4 fruit fly cellular contexts compared by ENCODE assay signal in genomic region chr3R:22410537-22411360, dm6.
TF ChIP-seq lines count a peak whose summit lies in the region.

Gene CG13850 (minus strand): TSS chr3R:22410915.
Gene lqfR (plus strand): TSS chr3R:22411301.

TF ChIP-seq in whole organism, adult, 20 proteins besides CTCF, POLR2A, EP300 and RAD21 (continued from another document):
- peak; percentile 88 for TF ChIP-seq CG12768 (GFP tag; optimal IDR thresholded peaks at IDR 0.05; lab: Kevin White, UChicago)
- peak; percentile 49 for TF ChIP-seq cic (GFP tag; optimal IDR thresholded peaks at IDR 0.05; lab: Kevin White, UChicago)

TF ChIP-seq in whole organism, embryonic, 481 proteins besides CTCF, POLR2A, EP300 and RAD21 (continued from another document and continues in another):
- TF ChIP-seq CoRest (tag; optimal IDR thresholded peaks at IDR 0.05; lab: Kevin White, UChicago) (peak; percentile 88), CG10565 (GFP tag; optimal IDR thresholded peaks at IDR 0.05; lab: Kevin White, UChicago) (peak; percentile 12), corto (GFP tag; optimal IDR thresholded peaks at IDR 0.05; lab: Kevin White, UChicago) (peak; percentile 17), nom (GFP tag; optimal IDR thresholded peaks at IDR 0.05; lab: Kevin White, UChicago) (no peak), gro (GFP tag; optimal IDR thresholded peaks at IDR 0.05; lab: Kevin White, UChicago) (peak; percentile 48), D19B (GFP tag; optimal IDR thresholded peaks at IDR 0.05; lab: Kevin White, UChicago) (peak; percentile 66), CG1024 (GFP tag; IDR thresholded peaks at IDR 0.05; lab: Robert Waterston, UW) (no peak), tio (GFP tag; optimal IDR thresholded peaks at IDR 0.05; lab: Kevin White, UChicago) (no peak), CG10366 (GFP tag; IDR thresholded peaks at IDR 0.05; lab: Robert Waterston, UW) (peak; percentile 33; the same call in 1 of the 2 replicates), CG2120 (GFP tag; optimal IDR thresholded peaks at IDR 0.05; lab: Kevin White, UChicago) (peak; percentile 92), CG43689 (GFP tag; IDR thresholded peaks at IDR 0.05; lab: Robert Waterston, UW) (no peak; the same call in 1 of the 2 replicates), Nf-YB (GFP tag; optimal IDR thresholded peaks at IDR 0.05; lab: Kevin White, UChicago) (peak; percentile 53), Dll (GFP tag; IDR thresholded peaks at IDR 0.05; lab: Robert Waterston, UW; ENCODE audit: partially characterized antibody) (no peak), CG6654 (GFP tag; optimal IDR thresholded peaks at IDR 0.05; lab: Kevin White, UChicago) (peak; percentile 40), CG14667 (GFP tag; IDR thresholded peaks at IDR 0.05; lab: Robert Waterston, UW) (peak; percentile 25; the same call in 1 of the 2 replicates), prd (optimal IDR thresholded peaks at IDR 0.05; lab: Kevin White, UChicago) (no peak), prd (GFP tag; IDR thresholded peaks at IDR 0.05; lab: Robert Waterston, UW) (peak; percentile 60; the same call in 2 of the 3 replicates), eve (GFP tag; optimal IDR thresholded peaks at IDR 0.05; lab: Kevin White, UChicago) (no peak), NFAT (GFP tag; IDR thresholded peaks at IDR 0.05; lab: Robert Waterston, UW) (peak; percentile 69), E2f1 (GFP tag; IDR thresholded peaks at IDR 0.05; lab: Robert Waterston, UW) (0 out of 2 replicates have a peak, but pooled peaks have one; percentile 17), Dek (tag; optimal IDR thresholded peaks at IDR 0.05; lab: Kevin White, UChicago) (peak; percentile 73), CG4360 (GFP tag; IDR thresholded peaks at IDR 0.05; lab: Robert Waterston, UW) (no peak), nerfin-2 (GFP tag; IDR thresholded peaks at IDR 0.05; lab: Robert Waterston, UW; ENCODE audit: partially characterized antibody) (no peak), CG12391 (tag; optimal IDR thresholded peaks at IDR 0.05; lab: Kevin White, UChicago) (peak; percentile 80), Dip3 (GFP tag; optimal IDR thresholded peaks at IDR 0.05; lab: Kevin White, UChicago) (peak; percentile 80), Vsx1 (GFP tag; optimal IDR thresholded peaks at IDR 0.05; lab: Kevin White, UChicago) (peak; percentile 87), mam (GFP tag; optimal IDR thresholded peaks at IDR 0.05; lab: Kevin White, UChicago) (peak; percentile 85), vvl (GFP tag; IDR thresholded peaks at IDR 0.05; lab: Robert Waterston, UW) (no peak; the same call in 1 of the 2 replicates), CG2199 (GFP tag; IDR thresholded peaks at IDR 0.05; lab: Robert Waterston, UW) (no peak), Camta (GFP tag; optimal IDR thresholded peaks at IDR 0.05; lab: Kevin White, UChicago) (peak; percentile 71), CG31388 (GFP tag; optimal IDR thresholded peaks at IDR 0.05; lab: Kevin White, UChicago) (no peak), shn (GFP tag; optimal IDR thresholded peaks at IDR 0.05; lab: Kevin White, UChicago) (peak; percentile 83), CG12769 (tag; optimal IDR thresholded peaks at IDR 0.05; lab: Kevin White, UChicago) (no peak), CG8388 (GFP tag; optimal IDR thresholded peaks at IDR 0.05; lab: Kevin White, UChicago) (peak; percentile 2), btn (GFP tag; optimal IDR thresholded peaks at IDR 0.05; lab: Kevin White, UChicago) (no peak), onecut (GFP tag; IDR thresholded peaks at IDR 0.05; lab: Robert Waterston, UW) (peak; percentile 41; the same call in 1 of the 2 replicates), row (GFP tag; IDR thresholded peaks at IDR 0.05; lab: Robert Waterston, UW) (peak; percentile 90), sisA (GFP tag; IDR thresholded peaks at IDR 0.05; lab: Robert Waterston, UW) (peak; percentile 58), CG17186 (GFP tag; optimal IDR thresholded peaks at IDR 0.05; lab: Kevin White, UChicago) (peak; percentile 41), CG12659 (GFP tag; optimal IDR thresholded peaks at IDR 0.05; lab: Kevin White, UChicago) (peak; percentile 88), vnd (GFP tag; IDR thresholded peaks at IDR 0.05; lab: Robert Waterston, UW; ENCODE audit: partially characterized antibody) (no peak), Bdp1 (GFP tag; optimal IDR thresholded peaks at IDR 0.05; lab: Kevin White, UChicago) (peak; percentile 60)

TF ChIP-seq in whole organism, prepupa, 60 proteins besides CTCF, POLR2A, EP300 and RAD21 (continued from another document):
- TF ChIP-seq CG3919 (GFP tag; optimal IDR thresholded peaks at IDR 0.05; lab: Kevin White, UChicago) (peak; percentile 74), Sox15 (GFP tag; optimal IDR thresholded peaks at IDR 0.05; lab: Kevin White, UChicago) (peak; percentile 70), Ets21C (GFP tag; optimal IDR thresholded peaks at IDR 0.05; lab: Kevin White, UChicago) (peak; percentile 71), fkh (GFP tag; optimal IDR thresholded peaks at IDR 0.05; lab: Kevin White, UChicago) (peak; percentile 64), Eip78C (GFP tag; lab: Kevin White, UChicago) (peak; percentile 91), Hr4 (GFP tag; optimal IDR thresholded peaks at IDR 0.05; lab: Kevin White, UChicago) (no peak), vri (GFP tag; optimal IDR thresholded peaks at IDR 0.05; lab: Kevin White, UChicago) (peak; percentile 43), CG15336 (GFP tag; IDR thresholded peaks at IDR 0.05; lab: Robert Waterston, UW) (no peak), fd59A (GFP tag; optimal IDR thresholded peaks at IDR 0.05; lab: Kevin White, UChicago) (peak; percentile 62), Eip75B (GFP tag; optimal IDR thresholded peaks at IDR 0.05; lab: Kevin White, UChicago) (peak; percentile 79), fd85E (GFP tag; optimal IDR thresholded peaks at IDR 0.05; lab: Kevin White, UChicago) (peak; percentile 38), CG6792 (GFP tag; optimal IDR thresholded peaks at IDR 0.05; lab: Kevin White, UChicago) (peak; percentile 65), CG11294 (GFP tag; IDR thresholded peaks at IDR 0.05; lab: Robert Waterston, UW) (peak; percentile 18; the same call in 1 of the 2 replicates), pdm3 (GFP tag; optimal IDR thresholded peaks at IDR 0.05; lab: Kevin White, UChicago) (peak; percentile 84), Sox102F (GFP tag; optimal IDR thresholded peaks at IDR 0.05; lab: Kevin White, UChicago) (no peak), Lpt (GFP tag; optimal IDR thresholded peaks at IDR 0.05; lab: Kevin White, UChicago) (peak; percentile 39), CG6163 (GFP tag; IDR thresholded peaks at IDR 0.05; lab: Robert Waterston, UW) (peak; percentile 61; the same call in 1 of the 3 replicates), spab (GFP tag; optimal IDR thresholded peaks at IDR 0.05; lab: Kevin White, UChicago) (no peak), CG4318 (GFP tag; optimal IDR thresholded peaks at IDR 0.05; lab: Kevin White, UChicago) (no peak), CG31627 (GFP tag; optimal IDR thresholded peaks at IDR 0.05; lab: Kevin White, UChicago) (peak; percentile 83), achi (GFP tag; optimal IDR thresholded peaks at IDR 0.05; lab: Kevin White, UChicago) (peak; percentile 79), svp (GFP tag; lab: Kevin White, UChicago) (peak; percentile 88), acj6 (GFP tag; optimal IDR thresholded peaks at IDR 0.05; lab: Kevin White, UChicago) (peak; percentile 71), CG1621 (tag; optimal IDR thresholded peaks at IDR 0.05; lab: Kevin White, UChicago) (no peak), Blimp-1 (GFP tag; optimal IDR thresholded peaks at IDR 0.05; lab: Kevin White, UChicago) (peak; percentile 50), CG10631 (GFP tag; optimal IDR thresholded peaks at IDR 0.05; lab: Kevin White, UChicago) (peak; percentile 80), Smox (GFP tag; optimal IDR thresholded peaks at IDR 0.05; lab: Kevin White, UChicago) (peak; percentile 72), Eip93F (GFP tag; optimal IDR thresholded peaks at IDR 0.05; lab: Kevin White, UChicago) (no peak), salr (GFP tag; optimal IDR thresholded peaks at IDR 0.05; lab: Kevin White, UChicago) (no peak), lz (GFP tag; optimal IDR thresholded peaks at IDR 0.05; lab: Kevin White, UChicago) (peak; percentile 81), CG11902 (GFP tag; optimal IDR thresholded peaks at IDR 0.05; lab: Kevin White, UChicago) (peak; percentile 72), CG8319 (GFP tag; optimal IDR thresholded peaks at IDR 0.05; lab: Kevin White, UChicago) (peak; percentile 69), CG16779 (tag; optimal IDR thresholded peaks at IDR 0.05; lab: Kevin White, UChicago) (no peak), Sox14 (GFP tag; optimal IDR thresholded peaks at IDR 0.05; lab: Kevin White, UChicago) (peak; percentile 79), Ets96B (tag; optimal IDR thresholded peaks at IDR 0.05; lab: Kevin White, UChicago) (peak; percentile 6), OdsH (GFP tag; optimal IDR thresholded peaks at IDR 0.05; lab: Kevin White, UChicago) (no peak), CG32006 (GFP tag; optimal IDR thresholded peaks at IDR 0.05; lab: Kevin White, UChicago) (no peak), CG11762 (GFP tag; optimal IDR thresholded peaks at IDR 0.05; lab: Kevin White, UChicago; ENCODE audit: insufficient read depth) (peak; percentile 62), cyc (GFP tag; optimal IDR thresholded peaks at IDR 0.05; lab: Kevin White, UChicago) (peak; percentile 82), CG7368 (GFP tag; optimal IDR thresholded peaks at IDR 0.05; lab: Kevin White, UChicago) (no peak), CG3032 (tag; optimal IDR thresholded peaks at IDR 0.05; lab: Kevin White, UChicago) (peak; percentile 73)

TF ChIP-seq in whole organism, wandering third instar larva, 38 proteins besides CTCF, POLR2A, EP300 and RAD21 (continued from another document):
- TF ChIP-seq Hr78 (GFP tag; optimal IDR thresholded peaks at IDR 0.05; lab: Kevin White, UChicago) (no peak), dmrt93B (GFP tag; optimal IDR thresholded peaks at IDR 0.05; lab: Kevin White, UChicago) (peak; percentile 80), woc (GFP tag; optimal IDR thresholded peaks at IDR 0.05; lab: Kevin White, UChicago) (peak; percentile 94), Hnf4 (GFP tag; optimal IDR thresholded peaks at IDR 0.05; lab: Kevin White, UChicago) (peak; percentile 86), HLH106 (tag; optimal IDR thresholded peaks at IDR 0.05; lab: Kevin White, UChicago) (peak; percentile 74), Rel (GFP tag; optimal IDR thresholded peaks at IDR 0.05; lab: Kevin White, UChicago) (no peak), Rel (tag; optimal IDR thresholded peaks at IDR 0.05; lab: Kevin White, UChicago) (peak; percentile 48), Sp1 (GFP tag; optimal IDR thresholded peaks at IDR 0.05; lab: Kevin White, UChicago) (peak; percentile 75), psq (GFP tag; optimal IDR thresholded peaks at IDR 0.05; lab: Kevin White, UChicago) (peak; percentile 77)
TF ChIP-seq in whole organism, wandering third instar larva: peak in this region for 24.
